Worm (Caenorhabditis elegans) whole organism, L1 larva: ENCODE data around the gene M151.1.

Experiments used
- C04F5.9 ChIP-seq: sonication (generic microtip); optimal IDR thresholded peaks from 2 replicates; lab custom pipeline; 2016; ENCODE audit warnings: missing genetic modification characterization, missing compliant biosample characterization
- C34B4.2 ChIP-seq: sonication (generic microtip); optimal IDR thresholded peaks from 2 replicates; lab custom pipeline; 2017; ENCODE audit warnings: mild to moderate bottlenecking, missing genetic modification characterization, missing compliant biosample characterization
- Y116A8C.19 ChIP-seq: sonication (generic microtip); optimal IDR thresholded peaks from 2 replicates; lab custom pipeline; 2016; ENCODE audit warnings: missing compliant biosample characterization, missing genetic modification characterization, borderline replicate concordance
- aha-1 ChIP-seq: fragments of 150-350 bp; optimal IDR thresholded peaks from 2 replicates; lab custom pipeline; 2014; ENCODE audit warnings: missing biosample characterization, missing genetic modification characterization
- aly-2 ChIP-seq: fragments of 150-350 bp; optimal IDR thresholded peaks from 2 replicates; lab custom pipeline; 2014; ENCODE audit warnings: missing biosample characterization, missing genetic modification characterization
- blmp-1 ChIP-seq: fragments of 150-350 bp; optimal IDR thresholded peaks from 2 replicates; lab custom pipeline; 2014; ENCODE audit warnings: missing biosample characterization, missing genetic modification characterization
- ceh-8 ChIP-seq: fragments of 200-800 bp; sonication (Bioruptor generic); optimal IDR thresholded peaks from 2 replicates; lab custom pipeline; 2018; ENCODE audit warnings: mild to moderate bottlenecking, missing genetic modification characterization, moderate library complexity, missing compliant biosample characterization
- ces-1 ChIP-seq: fragments of 150-350 bp; optimal IDR thresholded peaks from 2 replicates; lab custom pipeline; 2014; ENCODE audit warnings: missing biosample characterization, missing genetic modification reagents, missing genetic modification characterization
- efl-1 ChIP-seq, 4 experiments: fragments of 150-350 bp; optimal IDR thresholded peaks in 3 of 4; peaks in 1 of 4; 1 replicate in 1 of 4; 2 replicates in 3 of 4; lab custom pipeline; 2014; ENCODE audit warnings: missing biosample characterization in 2 of 4, missing genetic modification characterization in 2 of 4, missing genetic modification reagents in 2 of 4
- efl-3 ChIP-seq: fragments of 200-800 bp; sonication (Bioruptor generic); optimal IDR thresholded peaks from 2 replicates; lab custom pipeline; 2018; ENCODE audit warnings: mild to moderate bottlenecking, missing genetic modification characterization, missing compliant biosample characterization
- elt-2 ChIP-seq: sonication (generic microtip); optimal IDR thresholded peaks from 2 replicates; lab custom pipeline; 2016; ENCODE audit warnings: missing genetic modification characterization, mild to moderate bottlenecking, inconsistent platforms, missing compliant biosample characterization, missing genetic modification reagents
- elt-3 ChIP-seq, 6 experiments: fragments of 150-350 bp in 1 of 6; sonication (generic microtip); optimal IDR thresholded peaks; 2 replicates each; lab custom pipeline; 2017 to 2018; ENCODE audit warnings: missing biosample characterization in 6 of 6, missing genetic modification characterization in 6 of 6, inconsistent platforms in 1 of 6
- fkh-10 ChIP-seq: sonication (generic microtip); optimal IDR thresholded peaks from 2 replicates; lab custom pipeline; 2017; ENCODE audit warnings: missing biosample characterization, missing genetic modification reagents, missing genetic modification characterization
- fkh-4 ChIP-seq: sonication (generic microtip); optimal IDR thresholded peaks from 2 replicates; lab custom pipeline; 2016; ENCODE audit warnings: missing compliant biosample characterization, missing genetic modification characterization, borderline replicate concordance
- grh-1 ChIP-seq: fragments of 200-800 bp; sonication (Bioruptor generic); IDR thresholded peaks from 2 replicates; pipeline ENCODE4 v1.3.6; 2022; ENCODE audit warnings: missing genetic modification reagents, missing genetic modification characterization, missing compliant biosample characterization
- hlh-4 ChIP-seq: sonication (generic microtip); optimal IDR thresholded peaks from 2 replicates; lab custom pipeline; 2016; ENCODE audit warnings: mild to moderate bottlenecking, missing genetic modification characterization, missing compliant biosample characterization
- jun-1 ChIP-seq: fragments of 150-350 bp; optimal IDR thresholded peaks from 2 replicates; lab custom pipeline; 2014; ENCODE audit warnings: missing biosample characterization, missing genetic modification reagents, missing genetic modification characterization
- lin-14 ChIP-seq: fragments of 200-800 bp; sonication (Bioruptor generic); optimal IDR thresholded peaks from 2 replicates; lab custom pipeline; 2018; ENCODE audit warnings: mild to moderate bottlenecking, missing genetic modification characterization, moderate library complexity, missing compliant biosample characterization
- lin-35 ChIP-seq, 2 experiments: fragments of 150-350 bp; optimal IDR thresholded peaks; 2 replicates each; lab custom pipeline; 2014; ENCODE audit warnings: missing biosample characterization in 2 of 2, missing genetic modification characterization in 2 of 2, missing genetic modification reagents in 2 of 2
- lin-39 ChIP-seq: fragments of 150-350 bp; optimal IDR thresholded peaks from 2 replicates; lab custom pipeline; 2014; ENCODE audit warnings: missing biosample characterization, missing genetic modification reagents, missing genetic modification characterization
- lir-3 ChIP-seq: sonication (generic microtip); optimal IDR thresholded peaks from 2 replicates; lab custom pipeline; 2016; ENCODE audit warnings: mild to moderate bottlenecking, missing genetic modification characterization, moderate library complexity, missing compliant biosample characterization; ENCODE audit not compliant: poor library complexity
- mab-9 ChIP-seq: fragments of 200-800 bp; sonication (Bioruptor generic); IDR thresholded peaks from 2 replicates; pipeline ENCODE4 v1.3.6; 2022; ENCODE audit warnings: missing genetic modification reagents, missing genetic modification characterization, missing compliant biosample characterization
- mep-1 ChIP-seq: fragments of 150-350 bp; optimal IDR thresholded peaks from 2 replicates; lab custom pipeline; 2014; ENCODE audit warnings: missing biosample characterization, missing genetic modification characterization
- nhr-47 ChIP-seq: sonication (generic microtip); optimal IDR thresholded peaks from 2 replicates; lab custom pipeline; 2016; ENCODE audit warnings: mild to moderate bottlenecking, missing genetic modification characterization, moderate library complexity, missing compliant biosample characterization
- nhr-85 ChIP-seq: sonication (generic microtip); peaks from one replicate; lab custom pipeline; 2016; ENCODE audit warnings: missing genetic modification characterization, inconsistent platforms, missing compliant biosample characterization
- pag-3 ChIP-seq: sonication (generic microtip); optimal IDR thresholded peaks from 2 replicates; lab custom pipeline; 2017; ENCODE audit warnings: missing genetic modification characterization, mild to moderate bottlenecking, missing compliant biosample characterization, antibody characterized with exemption, borderline replicate concordance; ENCODE audit not compliant: insufficient read depth
- pqm-1 ChIP-seq: sonication (generic microtip); optimal IDR thresholded peaks from 3 replicates; lab custom pipeline; 2017; ENCODE audit warnings: missing biosample characterization, missing genetic modification characterization
- rnt-1 ChIP-seq: sonication (generic microtip); optimal IDR thresholded peaks from 2 replicates; lab custom pipeline; 2016; ENCODE audit warnings: mild to moderate bottlenecking, missing genetic modification characterization, moderate library complexity, missing compliant biosample characterization
- skn-1 ChIP-seq: fragments of 150-350 bp; optimal IDR thresholded peaks from 2 replicates; lab custom pipeline; 2014; ENCODE audit warnings: missing biosample characterization, missing genetic modification characterization
- snpc-4 ChIP-seq: fragments of 150-350 bp; optimal IDR thresholded peaks from 2 replicates; lab custom pipeline; 2014; ENCODE audit warnings: missing biosample characterization, missing genetic modification characterization
- snu-23 ChIP-seq: sonication (generic microtip); optimal IDR thresholded peaks from 2 replicates; lab custom pipeline; 2016; ENCODE audit warnings: missing genetic modification characterization, missing compliant biosample characterization
- sox-4 ChIP-seq: sonication (generic microtip); optimal IDR thresholded peaks from 2 replicates; lab custom pipeline; 2016; ENCODE audit warnings: missing genetic modification characterization, missing compliant biosample characterization
- sup-37 ChIP-seq: fragments of 200-800 bp; sonication (Bioruptor generic); optimal IDR thresholded peaks from 2 replicates; lab custom pipeline; 2018; ENCODE audit warnings: mild to moderate bottlenecking, missing genetic modification characterization, missing compliant biosample characterization
- swsn-7 ChIP-seq: sonication (generic microtip); optimal IDR thresholded peaks from 2 replicates; lab custom pipeline; 2016; ENCODE audit warnings: missing genetic modification characterization, missing compliant biosample characterization
- tbx-2 ChIP-seq: sonication (generic microtip); optimal IDR thresholded peaks from 2 replicates; lab custom pipeline; 2016; ENCODE audit warnings: missing genetic modification characterization, missing compliant biosample characterization
- unc-62 ChIP-seq: fragments of 150-350 bp; optimal IDR thresholded peaks from 2 replicates; lab custom pipeline; 2014; ENCODE audit warnings: missing biosample characterization, missing genetic modification reagents, missing genetic modification characterization
- vab-15 ChIP-seq: sonication (generic microtip); optimal IDR thresholded peaks from 2 replicates; lab custom pipeline; 2017; ENCODE audit warnings: missing genotype, mild to moderate bottlenecking, missing genetic modification characterization, missing compliant biosample characterization
- xbp-1 ChIP-seq: sonication (generic microtip); optimal IDR thresholded peaks from 2 replicates; lab custom pipeline; 2016; ENCODE audit warnings: missing genetic modification characterization, missing compliant biosample characterization
- ztf-11 ChIP-seq, 2 experiments: sonication (generic microtip); optimal IDR thresholded peaks; 2 replicates each; lab custom pipeline; 2016 to 2017; ENCODE audit warnings: missing genetic modification characterization in 2 of 2, missing biosample characterization in 1 of 2, missing compliant biosample characterization in 1 of 2

The M151.1 gene

DNA sequence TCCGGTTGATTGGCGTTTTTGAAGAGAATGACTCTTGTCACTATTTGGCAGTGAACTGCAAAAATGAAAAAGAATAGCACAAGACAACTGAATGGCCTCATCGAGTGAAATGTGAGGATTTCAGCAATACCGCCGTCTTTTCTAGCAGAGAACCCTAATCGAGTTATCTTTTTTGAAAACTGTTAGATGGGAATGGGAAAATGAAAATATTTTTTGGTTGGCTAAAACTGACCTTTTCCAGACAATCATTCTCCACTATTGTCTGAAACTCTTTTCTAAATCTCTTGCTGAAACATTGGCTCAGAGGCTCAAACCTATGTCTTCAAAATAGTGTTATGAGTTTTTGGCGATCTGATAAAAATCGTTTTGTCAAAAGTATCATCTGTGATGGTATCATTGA, 1.1 kb upstream of the M151.1 start, which contains the start of gene M151.10:
M151.10 (minus strand) TSS at position 101 of the 400 bp plus-strand sequence.
- no peak for TF ChIP-seq C34B4.2
- TF ChIP-seq sox-4 (tag; lab: Kevin White, UChicago): no peak
- no peak for TF ChIP-seq fkh-4 (tag; lab: Kevin White, UChicago)
- TF ChIP-seq xbp-1 (tag; lab: Kevin White, UChicago): no peak
- TF ChIP-seq skn-1 (tag; lab: Kevin White, UChicago): no peak
- no peak for TF ChIP-seq efl-3 (GFP tag; lab: Kevin White, UChicago)
- no peak for TF ChIP-seq aha-1
- no peak for TF ChIP-seq tbx-2 (tag; lab: Kevin White, UChicago)
- no peak for TF ChIP-seq lin-35 (GFP tag; optimal IDR thresholded peaks at IDR 0.05; lab: Kevin White, UChicago)
- no peak for TF ChIP-seq snpc-4
- no peak for TF ChIP-seq aly-2
- no peak for TF ChIP-seq hlh-4
- no peak for TF ChIP-seq ztf-11 (tag; optimal IDR thresholded peaks at IDR 0.05; lab: Kevin White, UChicago)
- no peak for TF ChIP-seq fkh-10
- TF ChIP-seq nhr-85 (tag; lab: Kevin White, UChicago): no peak
- TF ChIP-seq jun-1 (tag; lab: Kevin White, UChicago): no peak
- no peak for TF ChIP-seq pag-3 (tag; lab: Kevin White, UChicago)
- TF ChIP-seq sup-37 (GFP tag; lab: Kevin White, UChicago): no peak
- TF ChIP-seq lin-14: no peak

DNA sequence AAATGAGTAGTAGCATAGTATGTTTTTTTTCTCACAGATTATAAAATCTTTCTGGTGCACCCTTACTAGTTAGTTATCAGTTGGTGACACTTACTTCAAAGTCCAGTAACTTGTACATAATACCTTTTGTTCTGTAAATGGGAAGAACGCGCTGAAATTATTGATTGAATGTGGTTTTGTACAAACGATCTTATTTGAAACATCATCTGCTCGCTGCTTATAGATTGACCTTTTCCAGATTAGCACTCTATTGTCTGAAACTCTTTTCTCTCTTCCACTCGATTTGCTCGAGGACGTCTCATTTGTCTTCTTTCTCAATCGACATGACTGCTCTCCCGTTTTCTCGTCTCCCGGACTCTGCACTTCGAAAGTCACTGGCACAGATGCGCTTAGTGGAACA, 5.8 kb downstream of the M151.1 start, which contains the start of gene fbxb-33:
fbxb-33 (plus strand) TSS at position 301 of the 400 bp plus-strand sequence.
- no peak for TF ChIP-seq C04F5.9 (tag; lab: Kevin White, UChicago)
- no peak for TF ChIP-seq Y116A8C.19 (tag; lab: Kevin White, UChicago)
- no peak for TF ChIP-seq grh-1 (GFP tag; lab: Robert Waterston, UW)
- TF ChIP-seq fkh-4 (tag; lab: Kevin White, UChicago): no peak
- TF ChIP-seq nhr-47: no peak
- TF ChIP-seq lir-3: no peak
- TF ChIP-seq lin-39: no peak
- TF ChIP-seq mab-9: no peak

DNA sequence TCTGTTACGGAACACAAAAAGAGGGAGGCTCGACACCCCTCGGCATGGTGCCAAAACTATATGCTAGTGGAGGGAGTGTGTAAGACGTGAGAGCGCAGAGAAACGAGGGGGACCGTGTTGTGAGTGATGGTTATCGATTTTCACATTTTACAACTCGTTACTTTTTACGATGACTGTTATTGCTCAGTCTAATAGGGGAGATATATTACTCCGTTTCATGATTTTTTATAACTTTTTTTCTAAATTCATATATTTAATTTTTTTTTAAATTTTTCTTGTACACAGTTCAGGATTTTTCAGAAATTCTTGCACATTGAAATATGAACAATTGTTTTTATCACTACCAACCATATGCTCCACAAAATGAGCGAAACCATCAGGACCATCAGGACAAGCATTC, 14.1 kb downstream of the M151.1 start, which contains the start of gene F19B10.5:
F19B10.5 (plus strand) TSS at position 301 of the 400 bp plus-strand sequence.
- TF ChIP-seq ceh-8 (GFP tag; lab: Kevin White, UChicago) (no peak), efl-1 (optimal IDR thresholded peaks at IDR 0.05; lab: Kevin White, UChicago) (no peak), efl-1 (GFP tag; optimal IDR thresholded peaks at IDR 0.05 in 1 of 2; lab: Kevin White, UChicago) (peak in 1 of 2 experiments; percentile 31)

DNA sequence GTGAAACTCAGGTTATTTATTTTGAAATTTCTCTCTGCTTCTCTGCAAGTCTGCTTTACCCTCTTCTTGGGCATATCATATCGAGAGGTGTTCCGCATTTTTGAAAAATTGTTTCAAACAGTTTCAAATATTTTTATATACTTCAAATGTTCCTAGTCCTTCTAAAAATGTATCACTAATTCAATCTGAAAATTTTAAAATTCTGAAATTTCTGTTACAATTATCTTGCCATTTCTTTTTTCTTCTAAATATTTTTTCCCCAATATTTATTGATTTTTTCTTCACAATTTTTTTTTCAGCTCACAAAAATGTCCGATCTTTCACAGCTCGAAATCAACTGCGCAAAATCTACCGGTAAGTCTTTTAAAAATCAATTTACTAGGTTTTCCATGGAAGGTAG, 18.5 kb downstream of the M151.1 start, which contains the start of gene F19B10.4:
F19B10.4 (plus strand) TSS at position 301 of the 400 bp plus-strand sequence.
- no peak for TF ChIP-seq vab-15 (tag; lab: Kevin White, UChicago)
- TF ChIP-seq snu-23 (GFP tag; lab: Kevin White, UChicago): no peak
- no peak for TF ChIP-seq snpc-4
- TF ChIP-seq ces-1 (GFP tag; lab: Kevin White, UChicago): no peak
- no peak for TF ChIP-seq lin-39
- no peak for TF ChIP-seq C04F5.9 (tag; lab: Kevin White, UChicago)
- no peak for TF ChIP-seq mep-1
- TF ChIP-seq blmp-1 (tag; lab: Kevin White, UChicago): no peak
- no peak for TF ChIP-seq swsn-7 (tag; lab: Kevin White, UChicago)
- no peak for TF ChIP-seq unc-62
- TF ChIP-seq, all 84 proteins: peak for 0

DNA sequence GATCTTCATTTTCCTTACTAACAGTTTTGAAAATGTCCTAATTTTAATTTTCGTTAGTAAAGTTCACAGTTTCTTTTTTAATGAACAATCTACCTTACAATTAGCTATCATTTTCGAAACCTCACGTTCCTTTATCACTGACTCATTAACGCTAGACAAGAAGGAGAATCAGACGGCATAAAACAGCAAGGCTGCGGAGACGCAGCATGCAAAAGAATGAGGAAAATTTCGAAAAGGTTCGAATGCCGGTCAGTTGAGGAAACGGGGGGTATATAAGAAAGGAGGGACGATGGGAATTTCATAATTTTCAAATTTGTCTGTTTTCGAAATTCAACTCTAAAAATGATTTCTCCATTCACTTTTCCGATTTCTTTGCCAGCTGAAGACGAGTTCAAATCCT, 20.6 kb downstream of the M151.1 start, which contains the start of gene F19B10.13:
F19B10.13 (plus strand) TSS at position 343 of the 400 bp plus-strand sequence.
- TF ChIP-seq lin-35 (GFP tag; optimal IDR thresholded peaks at IDR 0.05; lab: Kevin White, UChicago) (peak in 1 of 2 experiments; percentile 45), elt-2 (tag; lab: Kevin White, UChicago) (peak; percentile 41), rnt-1 (tag; lab: Kevin White, UChicago) (peak; percentile 27), lin-14 (peak; percentile 49), efl-1 (optimal IDR thresholded peaks at IDR 0.05; lab: Kevin White, UChicago) (peak; percentile 20 to 29), efl-1 (GFP tag; optimal IDR thresholded peaks at IDR 0.05 in 1 of 2; lab: Kevin White, UChicago) (no peak), elt-3 (tag; optimal IDR thresholded peaks at IDR 0.05; lab: Kevin White, UChicago) (peak in 1 of 6 experiments; percentile 9), xbp-1 (tag; lab: Kevin White, UChicago) (no peak), pqm-1 (no peak)
